Fruit fly (Drosophila melanogaster) whole organism, embryonic: ENCODE data around the gene Lcp65Ag3.

ENCODE experiments used
- Abd-B ChIP-seq: fragments of 200-800 bp; sonication (Bioruptor generic); optimal IDR thresholded peaks from 2 replicates; lab custom pipeline; 2018; ENCODE audit warnings: missing biosample characterization, mild to moderate bottlenecking, missing genetic modification characterization, moderate library complexity
- CG12659 ChIP-seq: fragments of 200-800 bp; sonication (Bioruptor generic); optimal IDR thresholded peaks from 3 replicates; lab custom pipeline; 2017; ENCODE audit warnings: mild to moderate bottlenecking, missing biosample characterization, missing genetic modification reagents, missing genetic modification characterization
- CG14014 ChIP-seq: fragments of 200-800 bp; sonication (Bioruptor generic); IDR thresholded peaks from 2 replicates; pipeline ENCODE4 v1.3.6; 2022; ENCODE audit warnings: missing biosample characterization, missing genetic modification characterization
- CG15479 ChIP-seq: fragments of 200-800 bp; sonication (Bioruptor generic); optimal IDR thresholded peaks from 3 replicates; lab custom pipeline; 2019; ENCODE audit warnings: missing biosample characterization, mild to moderate bottlenecking, missing genetic modification characterization, moderate library complexity
- CG16863 ChIP-seq: fragments of 200-800 bp; sonication (Bioruptor generic); optimal IDR thresholded peaks from 3 replicates; lab custom pipeline; 2016; ENCODE audit warnings: missing biosample characterization, missing genetic modification characterization
- CG2889 ChIP-seq: fragments of 200-800 bp; sonication (Bioruptor generic); IDR thresholded peaks from 3 replicates; pipeline ENCODE4 v1.3.6; 2022; ENCODE audit warnings: missing biosample characterization, missing genetic modification characterization
- CG32532 ChIP-seq: fragments of 200-800 bp; sonication (Bioruptor generic); IDR thresholded peaks from 2 replicates; pipeline ENCODE4 v1.3.6; 2022; ENCODE audit warnings: missing biosample characterization, missing genetic modification characterization
- CG4707 ChIP-seq: fragments of 200-800 bp; sonication (Bioruptor generic); optimal IDR thresholded peaks from 2 replicates; lab custom pipeline; 2018; ENCODE audit warnings: missing biosample characterization, mild to moderate bottlenecking, missing genetic modification characterization, moderate library complexity
- CG6254 ChIP-seq: fragments of 200-800 bp; sonication (Bioruptor generic); optimal IDR thresholded peaks from 3 replicates; lab custom pipeline; 2017; ENCODE audit warnings: mild to moderate bottlenecking, missing biosample characterization, missing genetic modification reagents, missing genetic modification characterization
- CG6813 ChIP-seq: fragments of 200-800 bp; sonication (Bioruptor generic); optimal IDR thresholded peaks from 2 replicates; lab custom pipeline; 2017; ENCODE audit warnings: missing biosample characterization, missing genetic modification characterization, mild to moderate bottlenecking, moderate library complexity, missing genetic modification reagents
- CG6854 ChIP-seq: fragments of 200-800 bp; sonication (Bioruptor generic); optimal IDR thresholded peaks from 3 replicates; lab custom pipeline; 2017; ENCODE audit warnings: missing biosample characterization, mild to moderate bottlenecking, missing genetic modification characterization
- CG7357 ChIP-seq: fragments of 200-800 bp; sonication (Bioruptor generic); IDR thresholded peaks from 3 replicates; pipeline ENCODE4 v1.3.6; 2022; ENCODE audit warnings: missing biosample characterization, missing genetic modification characterization
- CG7839 ChIP-seq: fragments of 200-800 bp; sonication (Bioruptor generic); optimal IDR thresholded peaks from 3 replicates; lab custom pipeline; 2018; ENCODE audit warnings: missing biosample characterization, mild to moderate bottlenecking, missing genetic modification characterization, moderate library complexity
- CG7987 ChIP-seq: fragments of 200-800 bp; sonication (Bioruptor generic); optimal IDR thresholded peaks from 2 replicates; lab custom pipeline; 2018; ENCODE audit warnings: missing biosample characterization, mild to moderate bottlenecking, missing genetic modification characterization, moderate library complexity
- CG8944 ChIP-seq: fragments of 200-800 bp; sonication (Bioruptor generic); optimal IDR thresholded peaks from 3 replicates; lab custom pipeline; 2016; ENCODE audit warnings: missing biosample characterization, missing genetic modification characterization
- Chrac-16 ChIP-seq: fragments of 200-800 bp; sonication (Bioruptor generic); optimal IDR thresholded peaks from 3 replicates; lab custom pipeline; 2016; ENCODE audit warnings: missing biosample characterization, missing genetic modification characterization
- D ChIP-seq, 2 experiments: fragments of 200-800 bp in 1 of 2; fragments of >200 bp in 1 of 2; sonication (Bioruptor generic) in 1 of 2; optimal IDR thresholded peaks; 2 replicates in 1 of 2; 3 replicates in 1 of 2; lab custom pipeline; 2017; ENCODE audit warnings: mild to moderate bottlenecking in 1 of 2, missing biosample characterization in 1 of 2, missing genetic modification characterization in 1 of 2, missing genetic modification reagents in 1 of 2
- D19B ChIP-seq: fragments of 200-800 bp; sonication (Bioruptor generic); optimal IDR thresholded peaks from 2 replicates; lab custom pipeline; 2017; ENCODE audit warnings: missing biosample characterization, mild to moderate bottlenecking, missing genetic modification characterization
- Deaf1 ChIP-seq: fragments of 200-800 bp; optimal IDR thresholded peaks from 3 replicates; lab custom pipeline; 2019; ENCODE audit warnings: missing biosample characterization, mild to moderate bottlenecking, missing genetic modification characterization, moderate library complexity
- Dp ChIP-seq: fragments of 200-800 bp; sonication (Bioruptor generic); optimal IDR thresholded peaks from 2 replicates; lab custom pipeline; 2018; ENCODE audit warnings: missing biosample characterization, mild to moderate bottlenecking, missing genetic modification characterization, moderate library complexity
- Dref ChIP-seq: fragments of 200-800 bp; sonication (Bioruptor generic); IDR thresholded peaks from 2 replicates; pipeline ENCODE4 v1.3.6; 2022; ENCODE audit warnings: missing biosample characterization, missing genetic modification characterization
- Fer2 ChIP-seq: fragments of 200-800 bp; sonication (Bioruptor generic); optimal IDR thresholded peaks from 2 replicates; lab custom pipeline; 2018; ENCODE audit warnings: missing biosample characterization, mild to moderate bottlenecking, missing genetic modification characterization, moderate library complexity
- Hr51 ChIP-seq, 2 experiments: fragments of 200-800 bp; sonication (Bioruptor generic); optimal IDR thresholded peaks; 2 replicates in 1 of 2; 3 replicates in 1 of 2; lab custom pipeline; 2016 to 2018; ENCODE audit warnings: missing biosample characterization in 2 of 2, missing genetic modification characterization in 2 of 2, mild to moderate bottlenecking in 1 of 2, moderate library complexity in 1 of 2
- MBD-R2 ChIP-seq: fragments of 200-800 bp; sonication (Bioruptor generic); IDR thresholded peaks from 2 replicates; pipeline ENCODE4 v1.3.6; 2022; ENCODE audit warnings: missing biosample characterization, missing genetic modification characterization
- Max ChIP-seq: fragments of 200-800 bp; sonication (Bioruptor generic); optimal IDR thresholded peaks from 2 replicates; lab custom pipeline; 2016; ENCODE audit warnings: missing biosample characterization, mild to moderate bottlenecking, missing genetic modification characterization
- Nf-YB ChIP-seq: fragments of 200-800 bp; sonication (Bioruptor generic); optimal IDR thresholded peaks from 3 replicates; lab custom pipeline; 2019; ENCODE audit warnings: missing biosample characterization, mild to moderate bottlenecking, missing genetic modification characterization, moderate library complexity
- PHDP ChIP-seq: fragments of 200-800 bp; sonication (Bioruptor generic); optimal IDR thresholded peaks from 3 replicates; lab custom pipeline; 2018; ENCODE audit warnings: missing biosample characterization, mild to moderate bottlenecking, missing genetic modification characterization, moderate library complexity
- Pdp1 ChIP-seq, 2 experiments: fragments of 200-800 bp; sonication (Bioruptor generic); optimal IDR thresholded peaks; 3 replicates each; lab custom pipeline; 2016; ENCODE audit warnings: missing biosample characterization in 2 of 2, missing genetic modification characterization in 2 of 2, mild to moderate bottlenecking in 1 of 2, moderate library complexity in 1 of 2
- Ptx1 ChIP-seq: fragments of 200-800 bp; sonication (Bioruptor generic); IDR thresholded peaks from 2 replicates; pipeline ENCODE4 v1.3.6; 2022; ENCODE audit warnings: missing biosample characterization, missing genetic modification characterization
- Scr ChIP-seq: fragments of 200-800 bp; sonication (Bioruptor generic); IDR thresholded peaks from 2 replicates; pipeline ENCODE4 v1.3.6; 2022; ENCODE audit warnings: missing biosample characterization, missing genetic modification characterization; ENCODE audit not compliant: partially characterized antibody
- Sox100B ChIP-seq: fragments of 200-800 bp; sonication (Bioruptor generic); optimal IDR thresholded peaks from 3 replicates; lab custom pipeline; 2018; ENCODE audit warnings: missing biosample characterization, mild to moderate bottlenecking, missing genetic modification characterization
- Tbp ChIP-seq: fragments of >200 bp; optimal IDR thresholded peaks from 2 replicates; lab custom pipeline; 2018; ENCODE audit warnings: missing biosample characterization, missing genetic modification characterization
- Trl ChIP-seq, 3 experiments: fragments of >200 bp in 2 of 3; fragments of 200-800 bp in 1 of 3; sonication (Bioruptor generic) in 1 of 3; optimal IDR thresholded peaks; 2 replicates in 1 of 3; 3 replicates in 2 of 3; lab custom pipeline; 2016 to 2017; ENCODE audit warnings: missing biosample characterization in 1 of 3, missing genetic modification characterization in 1 of 3
- Vsx1 ChIP-seq: fragments of 200-800 bp; sonication (Bioruptor generic); optimal IDR thresholded peaks from 2 replicates; lab custom pipeline; 2017; ENCODE audit warnings: missing biosample characterization, mild to moderate bottlenecking, missing genetic modification characterization, missing genetic modification reagents
- abd-A ChIP-seq: fragments of 200-800 bp; sonication (Bioruptor generic); optimal IDR thresholded peaks from 3 replicates; lab custom pipeline; 2019; ENCODE audit warnings: missing biosample characterization, mild to moderate bottlenecking, missing genetic modification characterization, moderate library complexity
- al ChIP-seq: fragments of 200-800 bp; sonication (Bioruptor generic); IDR thresholded peaks from 2 replicates; pipeline ENCODE4 v1.3.6; 2022; ENCODE audit warnings: missing biosample characterization, missing genetic modification characterization
- ap ChIP-seq: fragments of 200-800 bp; sonication (Bioruptor generic); IDR thresholded peaks from 2 replicates; pipeline ENCODE4 v1.3.6; 2022; ENCODE audit warnings: missing biosample characterization, missing genetic modification characterization
- eve ChIP-seq, 2 experiments: fragments of >200 bp; optimal IDR thresholded peaks; 2 replicates each; lab custom pipeline; 2017; ENCODE audit warnings: missing biosample characterization in 2 of 2, missing genetic modification characterization in 2 of 2
- inv ChIP-seq: fragments of 200-800 bp; sonication (Bioruptor generic); IDR thresholded peaks from 2 replicates; pipeline ENCODE4 v1.3.6; 2022; ENCODE audit warnings: missing biosample characterization, missing genetic modification characterization; ENCODE audit not compliant: partially characterized antibody
- ken ChIP-seq: fragments of 200-800 bp; sonication (Bioruptor generic); IDR thresholded peaks from 3 replicates; pipeline ENCODE4 v1.3.6; 2022; ENCODE audit warnings: missing biosample characterization, missing genetic modification characterization
- peb ChIP-seq: fragments of 200-800 bp; sonication (Bioruptor generic); IDR thresholded peaks from 2 replicates; pipeline ENCODE4 v1.3.6; 2022; ENCODE audit warnings: missing biosample characterization, missing genetic modification characterization
- schlank ChIP-seq: fragments of 200-800 bp; sonication (Bioruptor generic); optimal IDR thresholded peaks from 2 replicates; lab custom pipeline; 2018; ENCODE audit warnings: missing biosample characterization, mild to moderate bottlenecking, missing genetic modification characterization
- sens ChIP-seq: fragments of 200-800 bp; sonication (Bioruptor generic); peaks from one replicate; lab custom pipeline; 2016; ENCODE audit warnings: missing biosample characterization, missing genetic modification characterization
- slbo ChIP-seq: fragments of 200-800 bp; sonication (Bioruptor generic); IDR thresholded peaks from 2 replicates; pipeline ENCODE4 v1.3.6; 2022; ENCODE audit warnings: missing biosample characterization, missing genetic modification characterization
- slp2 ChIP-seq: fragments of 200-800 bp; sonication (Bioruptor generic); optimal IDR thresholded peaks from 2 replicates; lab custom pipeline; 2016; ENCODE audit warnings: missing biosample characterization, missing genetic modification characterization
- stwl ChIP-seq: fragments of 200-800 bp; sonication (Bioruptor generic); optimal IDR thresholded peaks from 3 replicates; lab custom pipeline; 2018; ENCODE audit warnings: missing biosample characterization, mild to moderate bottlenecking, missing genetic modification characterization, moderate library complexity
- tna ChIP-seq: fragments of 200-800 bp; sonication (Bioruptor generic); IDR thresholded peaks from 2 replicates; pipeline ENCODE4 v1.3.6; 2022; ENCODE audit warnings: missing biosample characterization, missing genetic modification characterization; ENCODE audit not compliant: partially characterized antibody
- twi ChIP-seq: fragments of 200-800 bp; optimal IDR thresholded peaks from 2 replicates; lab custom pipeline; 2019; ENCODE audit warnings: missing biosample characterization, mild to moderate bottlenecking, missing genetic modification characterization, moderate library complexity
- wor ChIP-seq: fragments of 200-800 bp; sonication (Bioruptor generic); IDR thresholded peaks from 2 replicates; pipeline ENCODE4 v1.3.6; 2022; ENCODE audit warnings: missing biosample characterization, missing genetic modification characterization

The Lcp65Ag3 gene

dm6 chr3L:6094697-6095096, 36.1 kb downstream of the Lcp65Ag3 start, which contains the start of the genes CG10467 and loj (continued):
- TF ChIP-seq wor (GFP tag; lab: Robert Waterston, UW) (peak; percentile 95), Trl (optimal IDR thresholded peaks at IDR 0.05; lab: Kevin White, UChicago) (no peak), Trl (GFP tag; optimal IDR thresholded peaks at IDR 0.05; lab: Kevin White, UChicago) (peak; percentile 76), CG2889 (peak; percentile 96), Chrac-16 (GFP tag; lab: Kevin White, UChicago) (peak; percentile 97), Deaf1 (tag; lab: Kevin White, UChicago) (peak; percentile 73), peb (GFP tag; lab: Robert Waterston, UW) (peak; percentile 92), ap (GFP tag; lab: Robert Waterston, UW) (peak; percentile 92), Scr (peak; percentile 84), inv (GFP tag; lab: Robert Waterston, UW) (peak; percentile 64), CG7357 (GFP tag; lab: Robert Waterston, UW) (peak; percentile 92), CG6813 (GFP tag; lab: Kevin White, UChicago) (peak; percentile 80), D19B (GFP tag; lab: Kevin White, UChicago) (peak; percentile 81), PHDP (tag; lab: Kevin White, UChicago) (peak; percentile 97), slp2 (GFP tag; lab: Kevin White, UChicago) (peak; percentile 72), Fer2 (tag; lab: Kevin White, UChicago) (peak; percentile 94), Tbp (no peak), Max (GFP tag; lab: Kevin White, UChicago) (peak; percentile 92), CG6854 (GFP tag; lab: Kevin White, UChicago) (peak; percentile 26), CG7987 (GFP tag; lab: Kevin White, UChicago) (peak; percentile 73), Sox100B (GFP tag; lab: Kevin White, UChicago) (peak; percentile 88), CG12659 (GFP tag; lab: Kevin White, UChicago) (peak; percentile 96), eve (GFP tag; optimal IDR thresholded peaks at IDR 0.05; lab: Kevin White, UChicago) (no peak), D (optimal IDR thresholded peaks at IDR 0.05; lab: Kevin White, UChicago) (no peak), D (GFP tag; optimal IDR thresholded peaks at IDR 0.05; lab: Kevin White, UChicago) (peak; percentile 91), slbo (GFP tag; lab: Robert Waterston, UW) (peak; percentile 99), CG14014 (peak; percentile 97), CG16863 (GFP tag; lab: Kevin White, UChicago) (peak; percentile 67), CG7839 (tag; lab: Kevin White, UChicago) (peak; percentile 96), CG8944 (GFP tag; lab: Kevin White, UChicago) (peak; percentile 81), Vsx1 (GFP tag; lab: Kevin White, UChicago) (peak; percentile 73), CG4707 (peak; percentile 73), Ptx1 (GFP tag; lab: Robert Waterston, UW) (peak; percentile 99), sens (GFP tag; lab: Kevin White, UChicago) (peak; percentile 97), Dp (peak; percentile 72), Abd-B (GFP tag; lab: Kevin White, UChicago) (peak; percentile 99), twi (tag; lab: Kevin White, UChicago) (peak; percentile 94), schlank (tag; lab: Kevin White, UChicago) (peak; percentile 64), stwl (tag; lab: Kevin White, UChicago) (peak; percentile 89), CG6254 (GFP tag; lab: Kevin White, UChicago) (peak; percentile 80), ken (peak; percentile 97), al (peak; percentile 98), MBD-R2 (GFP tag; lab: Robert Waterston, UW) (peak; percentile 99), Pdp1 (GFP tag; optimal IDR thresholded peaks at IDR 0.05; lab: Kevin White, UChicago) (peak; percentile 75 to 90), Nf-YB (GFP tag; lab: Kevin White, UChicago) (peak; percentile 82), Dref (GFP tag; lab: Robert Waterston, UW) (peak; percentile 47), CG32532 (GFP tag; lab: Robert Waterston, UW) (peak; percentile 98), Hr51 (GFP tag; optimal IDR thresholded peaks at IDR 0.05; lab: Kevin White, UChicago) (peak; percentile 91 to 95), abd-A (tag; lab: Kevin White, UChicago) (no peak), CG15479 (GFP tag; lab: Kevin White, UChicago) (peak; percentile 44), tna (no peak)
